Fruit fly (Drosophila melanogaster): Measurements from ENCODE around the gene fon.
A peak's percentile ranks its signal among the peaks of the same experiment; 100 is the strongest.

fon gene

DNA sequence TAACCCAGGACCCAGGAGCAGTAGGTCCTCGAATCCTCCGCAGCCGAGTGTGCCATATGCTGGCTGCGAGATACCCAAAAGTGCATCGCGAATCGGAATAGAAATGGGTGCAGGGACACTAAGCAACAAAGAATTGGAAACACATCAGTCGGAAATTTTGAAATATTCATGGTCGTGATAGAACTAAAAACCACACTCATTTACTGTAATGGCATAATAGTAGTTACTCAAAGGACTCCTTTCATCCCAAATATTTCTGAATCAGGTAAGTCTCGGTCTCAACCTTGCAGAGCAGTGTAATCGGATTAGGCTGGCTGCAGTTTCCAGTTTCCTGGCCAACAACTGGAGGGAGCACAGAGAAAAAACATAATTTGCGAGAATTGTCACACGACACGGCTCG, 9.9 kb downstream of the fon start (continued):
- TF ChIP-seq odd (GFP tag; optimal IDR thresholded peaks at IDR 0.05) (no peak), sisA (GFP tag; IDR thresholded peaks at IDR 0.05) (no peak; the same call in 1 of the 2 replicates), CG12155 (GFP tag; optimal IDR thresholded peaks at IDR 0.05) (no peak), CG18011 (GFP tag; optimal IDR thresholded peaks at IDR 0.05) (no peak), CG6813 (GFP tag; optimal IDR thresholded peaks at IDR 0.05) (no peak), CG14050 (GFP tag; IDR thresholded peaks at IDR 0.05) (no peak), ftz-f1 (GFP tag; optimal IDR thresholded peaks at IDR 0.05) (no peak), Xrp1 (GFP tag; IDR thresholded peaks at IDR 0.05) (peak; percentile 78), Oli (tag; optimal IDR thresholded peaks at IDR 0.05) (peak; percentile 11), usp (GFP tag; optimal IDR thresholded peaks at IDR 0.05) (no peak), ranshi (GFP tag; IDR thresholded peaks at IDR 0.05) (peak; percentile 39; the same call in 1 of the 2 replicates), CG7928 (GFP tag; optimal IDR thresholded peaks at IDR 0.05) (no peak), gro (GFP tag; optimal IDR thresholded peaks at IDR 0.05) (no peak), NfI (GFP tag; optimal IDR thresholded peaks at IDR 0.05) (no peak), crol (GFP tag; IDR thresholded peaks at IDR 0.05) (no peak), Drgx (GFP tag; IDR thresholded peaks at IDR 0.05) (peak; percentile 80), CG2120 (GFP tag; optimal IDR thresholded peaks at IDR 0.05) (no peak), CG9609 (GFP tag; optimal IDR thresholded peaks at IDR 0.05) (no peak), Dll (GFP tag; IDR thresholded peaks at IDR 0.05; ENCODE audit: partially characterized antibody) (no peak), ro (GFP tag; IDR thresholded peaks at IDR 0.05) (no peak), GATAe (GFP tag; conservative IDR thresholded peaks at IDR 0.05) (no peak), da (GFP tag; optimal IDR thresholded peaks at IDR 0.05) (no peak), CG13624 (GFP tag; optimal IDR thresholded peaks at IDR 0.05) (no peak), az2 (GFP tag; optimal IDR thresholded peaks at IDR 0.05) (no peak), hkb (optimal IDR thresholded peaks at IDR 0.05) (no peak), hkb (GFP tag; IDR thresholded peaks at IDR 0.05) (no peak), hbn (GFP tag; IDR thresholded peaks at IDR 0.05; ENCODE audit: partially characterized antibody) (no peak), shn (GFP tag; optimal IDR thresholded peaks at IDR 0.05) (no peak), prd (optimal IDR thresholded peaks at IDR 0.05) (no peak), prd (GFP tag; IDR thresholded peaks at IDR 0.05) (peak; percentile 70), Stat92E (GFP tag; optimal IDR thresholded peaks at IDR 0.05) (no peak), bowl (GFP tag; IDR thresholded peaks at IDR 0.05) (no peak), YL-1 (GFP tag; optimal IDR thresholded peaks at IDR 0.05) (no peak), chif (GFP tag; optimal IDR thresholded peaks at IDR 0.05) (peak in 1 of 2 experiments; percentile 43), zen (tag; optimal IDR thresholded peaks at IDR 0.05) (peak; percentile 30), dan (GFP tag; IDR thresholded peaks at IDR 0.05) (0 out of 2 replicates have a peak, but pooled peaks have one; percentile 6), CG10462 (GFP tag; optimal IDR thresholded peaks at IDR 0.05) (peak; percentile 9), vnd (GFP tag; IDR thresholded peaks at IDR 0.05; ENCODE audit: partially characterized antibody) (no peak), h (optimal IDR thresholded peaks at IDR 0.05) (no peak), schlank (tag; optimal IDR thresholded peaks at IDR 0.05) (no peak), rib (GFP tag; IDR thresholded peaks at IDR 0.05) (no peak), HmgZ (tag; optimal IDR thresholded peaks at IDR 0.05) (no peak), Dfd (GFP tag; optimal IDR thresholded peaks at IDR 0.05) (no peak), onecut (GFP tag; IDR thresholded peaks at IDR 0.05) (no peak), org-1 (GFP tag; optimal IDR thresholded peaks at IDR 0.05) (no peak), CG8478 (optimal IDR thresholded peaks at IDR 0.05) (no peak), peb (GFP tag; IDR thresholded peaks at IDR 0.05) (no peak), stc (GFP tag; IDR thresholded peaks at IDR 0.05) (no peak), fd102C (GFP tag; optimal IDR thresholded peaks at IDR 0.05) (no peak), yki (optimal IDR thresholded peaks at IDR 0.05) (no peak), CG33213 (GFP tag; optimal IDR thresholded peaks at IDR 0.05) (no peak), CG10147 (GFP tag; optimal IDR thresholded peaks at IDR 0.05) (no peak), Usf (GFP tag; optimal IDR thresholded peaks at IDR 0.05) (no peak), zf30C (GFP tag; optimal IDR thresholded peaks at IDR 0.05) (no peak)
